Worm (Caenorhabditis elegans) whole organism, L3 larva: ENCODE data around the gene C15C8.6.

Experiments used
- ama-1 ChIP-seq: fragments of 150-350 bp; optimal IDR thresholded peaks from 2 replicates; lab custom pipeline; 2018
- fos-1 ChIP-seq: fragments of 150-350 bp; optimal IDR thresholded peaks from 2 replicates; lab custom pipeline; 2014; ENCODE audit warnings: missing biosample characterization, missing genetic modification characterization
- hmg-11 ChIP-seq: sonication (generic microtip); optimal IDR thresholded peaks from 2 replicates; lab custom pipeline; 2016; ENCODE audit warnings: missing genetic modification characterization, missing compliant biosample characterization
- lin-15B ChIP-seq: fragments of 150-350 bp; optimal IDR thresholded peaks from 2 replicates; lab custom pipeline; 2014; ENCODE audit warnings: missing biosample characterization, missing genetic modification characterization
- nhr-11 ChIP-seq: fragments of 150-350 bp; optimal IDR thresholded peaks from 2 replicates; lab custom pipeline; 2014; ENCODE audit warnings: missing biosample characterization, missing genetic modification characterization
- nhr-28 ChIP-seq: fragments of 150-350 bp; optimal IDR thresholded peaks from 2 replicates; lab custom pipeline; 2014; ENCODE audit warnings: missing biosample characterization, missing genetic modification characterization
- skn-1 ChIP-seq: fragments of 150-350 bp; optimal IDR thresholded peaks from 2 replicates; lab custom pipeline; 2014; ENCODE audit warnings: missing biosample characterization, missing genetic modification characterization
- snpc-4 ChIP-seq: fragments of 150-350 bp; optimal IDR thresholded peaks from 2 replicates; lab custom pipeline; 2014; ENCODE audit warnings: missing biosample characterization, missing genetic modification characterization
- zag-1 ChIP-seq: fragments of 150-350 bp; optimal IDR thresholded peaks from 2 replicates; lab custom pipeline; 2014; ENCODE audit warnings: missing biosample characterization, missing genetic modification characterization

- TF ChIP-seq nhr-28 (no peak), ama-1 (lab: Kevin White, UChicago) (no peak), nhr-11 (no peak), zag-1 (tag; lab: Kevin White, UChicago) (no peak), snpc-4 (tag; lab: Kevin White, UChicago) (no peak), lin-15B (tag; lab: Kevin White, UChicago) (no peak), skn-1 (tag; lab: Kevin White, UChicago) (no peak), hmg-11 (tag; lab: Kevin White, UChicago) (no peak), fos-1 (tag; lab: Kevin White, UChicago) (no peak)
Measured at ce11 chrV:12725893-12726292, 25.5 kb downstream of the C15C8.6 start, which contains the start of gene R11D1.12.
